Worm (Caenorhabditis elegans) whole organism, mixed stage, embryonic: ENCODE measurements around the gene nhr-158.

Source experiments
- M03D4.4 ChIP-seq: sonication (generic microtip); optimal IDR thresholded peaks from 2 replicates; lab custom pipeline; 2017; ENCODE audit warnings: mild to moderate bottlenecking, missing genetic modification characterization, missing compliant biosample characterization
- bed-3 ChIP-seq: fragments of 200-800 bp; sonication (Bioruptor generic); optimal IDR thresholded peaks from 3 replicates; lab custom pipeline; 2018; ENCODE audit warnings: mild to moderate bottlenecking, missing genetic modification characterization, moderate library complexity, missing compliant biosample characterization
- blmp-1 ChIP-seq: fragments of 150-350 bp; optimal IDR thresholded peaks from 2 replicates; lab custom pipeline; 2014; ENCODE audit warnings: missing biosample characterization, missing genetic modification characterization
- ceh-43 ChIP-seq: fragments of 200-800 bp; sonication (Bioruptor generic); optimal IDR thresholded peaks from 2 replicates; lab custom pipeline; 2018; ENCODE audit warnings: mild to moderate bottlenecking, missing genetic modification characterization, moderate library complexity, missing compliant biosample characterization
- ceh-83 ChIP-seq: fragments of 200-800 bp; sonication (Bioruptor generic); optimal IDR thresholded peaks from 2 replicates; lab custom pipeline; 2018; ENCODE audit warnings: mild to moderate bottlenecking, missing genetic modification characterization, missing compliant biosample characterization
- drap-1 ChIP-seq: fragments of 200-800 bp; sonication (Bioruptor generic); optimal IDR thresholded peaks from 3 replicates; lab custom pipeline; 2018; ENCODE audit warnings: mild to moderate bottlenecking, missing genetic modification characterization, missing compliant biosample characterization
- elt-1 ChIP-seq: sonication (generic microtip); optimal IDR thresholded peaks from 2 replicates; lab custom pipeline; 2017; ENCODE audit warnings: missing genetic modification characterization, mild to moderate bottlenecking, missing compliant biosample characterization, antibody characterized with exemption, moderate library complexity, borderline replicate concordance; ENCODE audit not compliant: insufficient read depth
- elt-3 ChIP-seq: fragments of 150-350 bp; optimal IDR thresholded peaks from 2 replicates; lab custom pipeline; 2014; ENCODE audit warnings: missing biosample characterization, missing genetic modification characterization
- ham-2 ChIP-seq: fragments of 200-800 bp; sonication (Bioruptor generic); optimal IDR thresholded peaks from 2 replicates; lab custom pipeline; 2018; ENCODE audit warnings: mild to moderate bottlenecking, missing genetic modification characterization, missing compliant biosample characterization
- hlh-1 ChIP-seq: fragments of 150-350 bp; optimal IDR thresholded peaks from 2 replicates; lab custom pipeline; 2014; ENCODE audit warnings: missing biosample characterization, missing genetic modification reagents, missing genetic modification characterization
- lin-13 ChIP-seq: fragments of 150-350 bp; optimal IDR thresholded peaks from 2 replicates; lab custom pipeline; 2014; ENCODE audit warnings: missing biosample characterization, missing genetic modification characterization
- lin-32 ChIP-seq: fragments of 200-800 bp; sonication (Bioruptor generic); optimal IDR thresholded peaks from 2 replicates; lab custom pipeline; 2018; ENCODE audit warnings: mild to moderate bottlenecking, missing genetic modification characterization, missing compliant biosample characterization
- lsy-2 ChIP-seq: fragments of 150-350 bp; optimal IDR thresholded peaks from 2 replicates; lab custom pipeline; 2014; ENCODE audit warnings: missing biosample characterization, missing genetic modification characterization
- mab-5 ChIP-seq: fragments of 150-350 bp; optimal IDR thresholded peaks from 2 replicates; lab custom pipeline; 2014; ENCODE audit warnings: missing biosample characterization, missing genetic modification characterization
- mep-1 ChIP-seq: fragments of 150-350 bp; optimal IDR thresholded peaks from 2 replicates; lab custom pipeline; 2017; ENCODE audit warnings: missing biosample characterization, missing genetic modification reagents, missing genetic modification characterization, inconsistent platforms
- nhr-28 ChIP-seq: fragments of 150-350 bp; optimal IDR thresholded peaks from 2 replicates; lab custom pipeline; 2014; ENCODE audit warnings: missing biosample characterization, missing genetic modification characterization
- nhr-76 ChIP-seq: sonication (generic microtip); optimal IDR thresholded peaks from 2 replicates; lab custom pipeline; 2017; ENCODE audit warnings: missing biosample characterization, missing genetic modification characterization
- pha-4 ChIP-seq: fragments of 150-350 bp; optimal IDR thresholded peaks from 2 replicates; lab custom pipeline; 2018; ENCODE audit warnings: missing biosample characterization, missing genetic modification reagents, missing genetic modification characterization
- sem-2 ChIP-seq: fragments of 200-800 bp; sonication (Bioruptor generic); optimal IDR thresholded peaks from 2 replicates; lab custom pipeline; 2018; ENCODE audit warnings: mild to moderate bottlenecking, missing genetic modification characterization, missing compliant biosample characterization
- snpc-4 ChIP-seq: fragments of 150-350 bp; optimal IDR thresholded peaks from 2 replicates; lab custom pipeline; 2014; ENCODE audit warnings: missing biosample characterization, missing genetic modification characterization
- sptf-1 ChIP-seq: sonication (generic microtip); optimal IDR thresholded peaks from 2 replicates; lab custom pipeline; 2017; ENCODE audit warnings: mild to moderate bottlenecking, missing genetic modification characterization, moderate library complexity, missing compliant biosample characterization
- unc-120 ChIP-seq: sonication (generic microtip); optimal IDR thresholded peaks from 2 replicates; lab custom pipeline; 2017; ENCODE audit warnings: missing genetic modification characterization, missing compliant biosample characterization; ENCODE audit not compliant: poor library complexity, severe bottlenecking
- unc-39 ChIP-seq: fragments of 150-350 bp; optimal IDR thresholded peaks from 2 replicates; lab custom pipeline; 2014; ENCODE audit warnings: missing biosample characterization, missing genetic modification characterization
- unc-62 ChIP-seq: fragments of 150-350 bp; optimal IDR thresholded peaks from 2 replicates; lab custom pipeline; 2014; ENCODE audit warnings: missing biosample characterization, missing genetic modification reagents, missing genetic modification characterization
- ztf-11 ChIP-seq: fragments of 150-350 bp; optimal IDR thresholded peaks from 2 replicates; lab custom pipeline; 2014; ENCODE audit warnings: missing biosample characterization, missing genetic modification characterization

The nhr-158 gene

DNA sequence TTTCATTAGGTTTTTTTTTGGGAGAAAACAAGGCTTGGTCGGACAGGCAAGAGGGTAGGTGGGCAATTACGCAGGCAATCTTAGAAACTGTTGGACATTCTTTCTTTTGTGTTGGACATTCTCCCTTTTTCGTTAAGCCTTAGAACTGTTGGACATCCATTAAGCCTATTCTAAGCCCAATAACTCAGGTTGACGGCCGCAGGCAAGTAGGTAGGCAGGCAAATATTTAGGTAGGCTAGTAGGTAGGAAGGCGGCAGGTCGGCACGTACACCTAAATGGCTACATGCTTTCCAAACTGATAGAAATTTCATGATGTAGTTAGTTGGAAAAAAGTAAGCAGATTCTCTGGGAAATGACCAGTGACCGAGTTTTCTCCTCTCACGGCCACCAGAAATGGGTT is 41.8 kb downstream of the nhr-158 start:
- no peak for TF ChIP-seq lin-13 (tag; lab: Kevin White, UChicago)
- no peak for TF ChIP-seq lsy-2
- TF ChIP-seq elt-1 (tag; lab: Kevin White, UChicago): no peak
- TF ChIP-seq sem-2 (GFP tag; lab: Kevin White, UChicago): no peak
- no peak for TF ChIP-seq sptf-1 (tag; lab: Kevin White, UChicago)
- TF ChIP-seq lin-32 (GFP tag; lab: Kevin White, UChicago): no peak
- no peak for TF ChIP-seq drap-1 (GFP tag; lab: Kevin White, UChicago)
- TF ChIP-seq unc-62 (GFP tag; lab: Kevin White, UChicago): no peak
- no peak for TF ChIP-seq snpc-4
- no peak for TF ChIP-seq mab-5 (tag; lab: Kevin White, UChicago)
- TF ChIP-seq ceh-43 (GFP tag; lab: Kevin White, UChicago): no peak
- TF ChIP-seq mep-1 (tag; lab: Kevin White, UChicago): no peak
- TF ChIP-seq pha-4 (tag; lab: Kevin White, UChicago): no peak

DNA sequence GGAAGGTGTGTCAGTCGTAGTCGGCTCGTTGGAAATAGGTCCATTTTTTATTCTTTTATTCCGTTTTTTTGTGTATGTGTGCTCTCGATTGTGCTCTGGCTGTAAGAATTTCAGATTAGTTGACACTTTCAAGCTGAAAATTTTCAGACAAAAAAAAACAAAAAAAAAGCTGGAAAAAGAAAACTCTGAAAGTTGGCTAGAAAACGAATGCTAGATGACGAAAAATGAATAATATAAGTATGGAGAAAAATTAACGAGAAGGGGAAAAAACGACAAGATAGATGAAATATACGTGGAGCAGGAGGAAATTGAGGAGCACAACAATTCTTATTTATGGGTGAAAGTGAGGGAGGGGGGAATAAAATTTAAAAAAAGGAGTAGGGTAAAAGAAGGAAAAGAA is 42.3 kb downstream of the nhr-158 start, which contains the start of gene H10D18.5:
TSS of gene H10D18.5 (minus strand) at position 101 of the 400 bp plus-strand sequence.
- TF ChIP-seq hlh-1 (tag; lab: Kevin White, UChicago): no peak
- no peak for TF ChIP-seq ceh-43 (GFP tag; lab: Kevin White, UChicago)
- no peak for TF ChIP-seq unc-39
- no peak for TF ChIP-seq ztf-11
- no peak for TF ChIP-seq lin-32 (GFP tag; lab: Kevin White, UChicago)
- no peak for TF ChIP-seq sptf-1 (tag; lab: Kevin White, UChicago)
- TF ChIP-seq M03D4.4: no peak
- TF ChIP-seq elt-3 (tag; lab: Kevin White, UChicago): no peak
- TF ChIP-seq lsy-2: no peak
- TF ChIP-seq ceh-83 (GFP tag; lab: Kevin White, UChicago): no peak
- no peak for TF ChIP-seq ham-2 (GFP tag; lab: Kevin White, UChicago)
- no peak for TF ChIP-seq elt-1 (tag; lab: Kevin White, UChicago)
- TF ChIP-seq mep-1 (tag; lab: Kevin White, UChicago): no peak
- TF ChIP-seq, all 35 proteins: peak for 0

DNA sequence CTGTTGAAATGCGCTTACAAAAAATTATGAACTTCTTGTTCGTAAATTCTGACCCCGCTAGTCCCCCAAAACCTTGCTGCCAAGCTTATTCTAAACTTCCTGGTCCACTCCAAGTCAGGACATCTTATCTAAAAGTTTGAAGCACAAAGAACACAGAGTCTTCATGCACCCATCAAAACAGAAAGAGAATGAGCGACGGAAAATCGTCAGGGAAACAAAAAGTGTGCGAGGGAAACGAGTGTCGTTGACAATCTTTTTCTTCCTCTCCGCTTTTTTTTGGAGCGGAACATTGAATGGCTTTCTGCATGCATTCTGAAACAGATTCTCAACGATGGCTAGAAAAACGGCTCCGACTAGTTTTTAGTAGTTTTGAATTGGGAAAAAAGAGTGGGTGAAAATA is 48.8 kb downstream of the nhr-158 start:
- no peak for TF ChIP-seq blmp-1
- no peak for TF ChIP-seq unc-39
- TF ChIP-seq mab-5 (tag; lab: Kevin White, UChicago): no peak
- no peak for TF ChIP-seq pha-4 (tag; lab: Kevin White, UChicago)
- TF ChIP-seq bed-3 (GFP tag; lab: Kevin White, UChicago): no peak
- TF ChIP-seq unc-120 (tag; lab: Kevin White, UChicago): no peak
- TF ChIP-seq ceh-83 (GFP tag; lab: Kevin White, UChicago): no peak
- TF ChIP-seq lsy-2: no peak
- no peak for TF ChIP-seq ham-2 (GFP tag; lab: Kevin White, UChicago)
- no peak for TF ChIP-seq nhr-76 (tag; lab: Kevin White, UChicago)
- no peak for TF ChIP-seq nhr-28 (tag; lab: Kevin White, UChicago)
- TF ChIP-seq snpc-4: no peak
- TF ChIP-seq elt-3 (tag; lab: Kevin White, UChicago): no peak
- TF ChIP-seq, all 35 proteins: peak for 0
